Fruit fly (Drosophila melanogaster) whole organism, embryonic: Measurements from ENCODE around the gene Rad60.

Experiments
- Aef1 ChIP-seq: fragments of 200-800 bp; sonication (Bioruptor generic); IDR thresholded peaks from 3 replicates; pipeline ENCODE4 v1.3.6; 2022; ENCODE audit warnings: missing biosample characterization, missing genetic modification characterization
- CG10267 ChIP-seq: fragments of 200-800 bp; sonication (Bioruptor generic); optimal IDR thresholded peaks from 2 replicates; lab custom pipeline; 2018; ENCODE audit warnings: missing biosample characterization, mild to moderate bottlenecking, missing genetic modification characterization, moderate library complexity
- CG10979 ChIP-seq: fragments of 200-800 bp; sonication (Bioruptor generic); optimal IDR thresholded peaks from 2 replicates; lab custom pipeline; 2018; ENCODE audit warnings: missing biosample characterization, mild to moderate bottlenecking, missing genetic modification characterization, moderate library complexity
- CG11696 ChIP-seq: fragments of 200-800 bp; sonication (Bioruptor generic); IDR thresholded peaks from 2 replicates; pipeline ENCODE4 v1.3.6; 2022; ENCODE audit warnings: missing biosample characterization, missing genetic modification characterization
- CG13424 ChIP-seq: fragments of 200-800 bp; sonication (Bioruptor generic); optimal IDR thresholded peaks from 2 replicates; lab custom pipeline; 2019; ENCODE audit warnings: missing biosample characterization, mild to moderate bottlenecking, missing genetic modification characterization, moderate library complexity
- CG1603 ChIP-seq: fragments of 200-800 bp; sonication (Bioruptor generic); optimal IDR thresholded peaks from 2 replicates; lab custom pipeline; 2019; ENCODE audit warnings: missing biosample characterization, mild to moderate bottlenecking, missing genetic modification characterization, moderate library complexity
- CG16779 ChIP-seq: fragments of 200-800 bp; sonication (Bioruptor generic); IDR thresholded peaks from 2 replicates; pipeline ENCODE4 v1.3.6; 2022; ENCODE audit warnings: missing biosample characterization, missing genetic modification characterization
- CG17568 ChIP-seq: fragments of 200-800 bp; sonication (Bioruptor generic); optimal IDR thresholded peaks from 2 replicates; lab custom pipeline; 2018; ENCODE audit warnings: missing biosample characterization, mild to moderate bottlenecking, missing genetic modification characterization, moderate library complexity
- CG3838 ChIP-seq: fragments of 200-800 bp; sonication (Bioruptor generic); optimal IDR thresholded peaks from 3 replicates; lab custom pipeline; 2016; ENCODE audit warnings: missing biosample characterization, missing genetic modification characterization
- CG4360 ChIP-seq: fragments of 200-800 bp; sonication (Bioruptor generic); IDR thresholded peaks from 2 replicates; pipeline ENCODE4 v1.3.6; 2022; ENCODE audit warnings: missing biosample characterization, missing genetic modification characterization
- CG6272 ChIP-seq: fragments of 200-800 bp; sonication (Bioruptor generic); IDR thresholded peaks from 2 replicates; pipeline ENCODE4 v1.3.6; 2022; ENCODE audit warnings: missing biosample characterization, missing genetic modification characterization
- CG8089 ChIP-seq: fragments of 200-800 bp; sonication (Bioruptor generic); optimal IDR thresholded peaks from 3 replicates; lab custom pipeline; 2016; ENCODE audit warnings: missing biosample characterization, missing genetic modification characterization
- CG9437 ChIP-seq: fragments of 200-800 bp; sonication (Bioruptor generic); optimal IDR thresholded peaks from 2 replicates; lab custom pipeline; 2018; ENCODE audit warnings: missing biosample characterization, mild to moderate bottlenecking, missing genetic modification characterization
- CHES-1-like ChIP-seq: fragments of 200-800 bp; sonication (Bioruptor generic); optimal IDR thresholded peaks from 2 replicates; lab custom pipeline; 2016; ENCODE audit warnings: missing biosample characterization, missing genetic modification characterization
- Camta ChIP-seq: fragments of 200-800 bp; sonication (Bioruptor generic); optimal IDR thresholded peaks from 2 replicates; lab custom pipeline; 2016; ENCODE audit warnings: missing biosample characterization, missing genetic modification characterization
- CoRest ChIP-seq: fragments of 200-800 bp; sonication (Bioruptor generic); optimal IDR thresholded peaks from 3 replicates; lab custom pipeline; 2018; ENCODE audit warnings: missing biosample characterization, mild to moderate bottlenecking, missing genetic modification characterization, moderate library complexity
- Dad ChIP-seq: fragments of 200-800 bp; sonication (Bioruptor generic); optimal IDR thresholded peaks from 3 replicates; lab custom pipeline; 2016; ENCODE audit warnings: missing biosample characterization, missing genetic modification characterization
- Deaf1 ChIP-seq: fragments of 200-800 bp; optimal IDR thresholded peaks from 3 replicates; lab custom pipeline; 2019; ENCODE audit warnings: missing biosample characterization, mild to moderate bottlenecking, missing genetic modification characterization, moderate library complexity
- Doc3 ChIP-seq: fragments of 200-800 bp; sonication (Bioruptor generic); IDR thresholded peaks from 3 replicates; pipeline ENCODE4 v1.3.6; 2022; ENCODE audit warnings: missing biosample characterization, missing genetic modification characterization; ENCODE audit not compliant: partially characterized antibody
- Drgx ChIP-seq: fragments of 200-800 bp; sonication (Bioruptor generic); IDR thresholded peaks from 2 replicates; pipeline ENCODE4 v1.3.6; 2022; ENCODE audit warnings: missing biosample characterization, missing genetic modification characterization
- Fer1 ChIP-seq: fragments of 200-800 bp; sonication (Bioruptor generic); optimal IDR thresholded peaks from 2 replicates; lab custom pipeline; 2017; ENCODE audit warnings: missing biosample characterization, mild to moderate bottlenecking, missing genetic modification characterization
- Fer3 ChIP-seq: fragments of 200-800 bp; sonication (Bioruptor generic); optimal IDR thresholded peaks from 2 replicates; lab custom pipeline; 2018; ENCODE audit warnings: missing biosample characterization, mild to moderate bottlenecking, missing genetic modification characterization, moderate library complexity
- HHEX ChIP-seq: fragments of 200-800 bp; sonication (Bioruptor generic); optimal IDR thresholded peaks from 3 replicates; lab custom pipeline; 2017; ENCODE audit warnings: missing biosample characterization, mild to moderate bottlenecking, missing genetic modification characterization, missing genetic modification reagents
- Hr78 ChIP-seq, 2 experiments: fragments of 200-800 bp in 1 of 2; fragments of >200 bp in 1 of 2; sonication (Bioruptor generic) in 1 of 2; optimal IDR thresholded peaks; 2 replicates each; lab custom pipeline; 2017 to 2019; ENCODE audit warnings: missing biosample characterization in 2 of 2, missing genetic modification characterization in 2 of 2, mild to moderate bottlenecking in 1 of 2, moderate library complexity in 1 of 2
- Jarid2 ChIP-seq: fragments of 200-800 bp; sonication (Bioruptor generic); optimal IDR thresholded peaks from 3 replicates; lab custom pipeline; 2017; ENCODE audit warnings: mild to moderate bottlenecking, missing biosample characterization, missing genetic modification reagents, missing genetic modification characterization
- MTF-1 ChIP-seq: fragments of 200-800 bp; sonication (Bioruptor generic); optimal IDR thresholded peaks from 2 replicates; lab custom pipeline; 2018; ENCODE audit warnings: missing biosample characterization, mild to moderate bottlenecking, missing genetic modification characterization, borderline replicate concordance
- Mes4 ChIP-seq: fragments of 200-800 bp; sonication (Bioruptor generic); optimal IDR thresholded peaks from 2 replicates; lab custom pipeline; 2016; ENCODE audit warnings: missing biosample characterization, missing genetic modification characterization
- Oli ChIP-seq: fragments of 200-800 bp; sonication (Bioruptor generic); optimal IDR thresholded peaks from 2 replicates; lab custom pipeline; 2018; ENCODE audit warnings: missing biosample characterization, mild to moderate bottlenecking, missing genetic modification characterization, moderate library complexity
- Scr ChIP-seq: fragments of 200-800 bp; sonication (Bioruptor generic); IDR thresholded peaks from 2 replicates; pipeline ENCODE4 v1.3.6; 2022; ENCODE audit warnings: missing biosample characterization, missing genetic modification characterization; ENCODE audit not compliant: partially characterized antibody
- ap ChIP-seq: fragments of 200-800 bp; sonication (Bioruptor generic); IDR thresholded peaks from 2 replicates; pipeline ENCODE4 v1.3.6; 2022; ENCODE audit warnings: missing biosample characterization, missing genetic modification characterization
- croc ChIP-seq: fragments of 200-800 bp; sonication (Bioruptor generic); conservative IDR thresholded peaks from 3 replicates; pipeline ENCODE4 v1.3.6; 2022; ENCODE audit warnings: missing biosample characterization, missing genetic modification characterization
- en ChIP-seq: fragments of 200-800 bp; sonication (Bioruptor generic); optimal IDR thresholded peaks from 2 replicates; lab custom pipeline; 2016; ENCODE audit warnings: missing biosample characterization, missing genetic modification characterization
- fd64A ChIP-seq: fragments of 200-800 bp; sonication (Bioruptor generic); optimal IDR thresholded peaks from 3 replicates; lab custom pipeline; 2018; ENCODE audit warnings: missing biosample characterization, mild to moderate bottlenecking, missing genetic modification characterization
- ftz-f1 ChIP-seq: fragments of 200-800 bp; sonication (Bioruptor generic); optimal IDR thresholded peaks from 2 replicates; lab custom pipeline; 2016; ENCODE audit warnings: missing biosample characterization, missing genetic modification characterization
- gce ChIP-seq: fragments of 200-800 bp; sonication (Bioruptor generic); IDR thresholded peaks from 3 replicates; pipeline ENCODE4 v1.3.6; 2022; ENCODE audit warnings: missing biosample characterization, missing genetic modification characterization
- grau ChIP-seq: fragments of 200-800 bp; optimal IDR thresholded peaks from 3 replicates; lab custom pipeline; 2019; ENCODE audit warnings: missing biosample characterization, mild to moderate bottlenecking, missing genetic modification characterization, moderate library complexity
- gro ChIP-seq: fragments of 200-800 bp; sonication (Bioruptor generic); optimal IDR thresholded peaks from 2 replicates; lab custom pipeline; 2016; ENCODE audit warnings: missing biosample characterization, missing genetic modification characterization
- pho ChIP-seq: fragments of 200-800 bp; sonication (Bioruptor generic); optimal IDR thresholded peaks from 2 replicates; lab custom pipeline; 2016; ENCODE audit warnings: missing biosample characterization, missing genetic modification characterization
- psq ChIP-seq: fragments of 200-800 bp; sonication (Bioruptor generic); optimal IDR thresholded peaks from 2 replicates; lab custom pipeline; 2017; ENCODE audit warnings: missing biosample characterization, missing genetic modification characterization
- pum ChIP-seq: fragments of 200-800 bp; sonication (Bioruptor generic); optimal IDR thresholded peaks from 2 replicates; lab custom pipeline; 2016; ENCODE audit warnings: missing biosample characterization, missing genetic modification characterization
- run ChIP-seq: fragments of 200-800 bp; sonication (Bioruptor generic); optimal IDR thresholded peaks from 3 replicates; lab custom pipeline; 2018; ENCODE audit warnings: missing biosample characterization, mild to moderate bottlenecking, missing genetic modification characterization
- scrt ChIP-seq: fragments of 200-800 bp; sonication (Bioruptor generic); optimal IDR thresholded peaks from 2 replicates; lab custom pipeline; 2018; ENCODE audit warnings: missing biosample characterization, mild to moderate bottlenecking, missing genetic modification characterization, moderate library complexity
- sd ChIP-seq: fragments of 200-800 bp; sonication (Bioruptor generic); optimal IDR thresholded peaks from 3 replicates; lab custom pipeline; 2018; ENCODE audit warnings: missing biosample characterization, mild to moderate bottlenecking, missing genetic modification characterization, moderate library complexity
- slbo ChIP-seq: fragments of 200-800 bp; sonication (Bioruptor generic); IDR thresholded peaks from 2 replicates; pipeline ENCODE4 v1.3.6; 2022; ENCODE audit warnings: missing biosample characterization, missing genetic modification characterization
- slou ChIP-seq: fragments of 200-800 bp; sonication (Bioruptor generic); optimal IDR thresholded peaks from 3 replicates; lab custom pipeline; 2016; ENCODE audit warnings: missing biosample characterization, missing genetic modification characterization
- tll ChIP-seq, 2 experiments: fragments of 200-800 bp in 1 of 2; fragments of >200 bp in 1 of 2; sonication (Bioruptor generic) in 1 of 2; optimal IDR thresholded peaks; 2 replicates each; lab custom pipeline; 2017 to 2019; ENCODE audit warnings: missing biosample characterization in 2 of 2, missing genetic modification characterization in 2 of 2, mild to moderate bottlenecking in 1 of 2, moderate library complexity in 1 of 2
- tna ChIP-seq: fragments of 200-800 bp; sonication (Bioruptor generic); IDR thresholded peaks from 2 replicates; pipeline ENCODE4 v1.3.6; 2022; ENCODE audit warnings: missing biosample characterization, missing genetic modification characterization; ENCODE audit not compliant: partially characterized antibody
- ttk ChIP-seq: fragments of 200-800 bp; sonication (Bioruptor generic); IDR thresholded peaks from 2 replicates; pipeline ENCODE4 v2.1.2; 2022; ENCODE audit warnings: missing biosample characterization, missing genetic modification characterization
- twi ChIP-seq: fragments of 200-800 bp; optimal IDR thresholded peaks from 2 replicates; lab custom pipeline; 2019; ENCODE audit warnings: missing biosample characterization, mild to moderate bottlenecking, missing genetic modification characterization, moderate library complexity
- unpg ChIP-seq: fragments of 200-800 bp; sonication (Bioruptor generic); optimal IDR thresholded peaks from 3 replicates; lab custom pipeline; 2018; ENCODE audit warnings: missing biosample characterization, mild to moderate bottlenecking, missing genetic modification characterization, moderate library complexity
- zfh2 ChIP-seq: fragments of 200-800 bp; sonication (Bioruptor generic); optimal IDR thresholded peaks from 2 replicates; lab custom pipeline; 2016; ENCODE audit warnings: missing biosample characterization, missing genetic modification characterization

Rad60 gene

DNA sequence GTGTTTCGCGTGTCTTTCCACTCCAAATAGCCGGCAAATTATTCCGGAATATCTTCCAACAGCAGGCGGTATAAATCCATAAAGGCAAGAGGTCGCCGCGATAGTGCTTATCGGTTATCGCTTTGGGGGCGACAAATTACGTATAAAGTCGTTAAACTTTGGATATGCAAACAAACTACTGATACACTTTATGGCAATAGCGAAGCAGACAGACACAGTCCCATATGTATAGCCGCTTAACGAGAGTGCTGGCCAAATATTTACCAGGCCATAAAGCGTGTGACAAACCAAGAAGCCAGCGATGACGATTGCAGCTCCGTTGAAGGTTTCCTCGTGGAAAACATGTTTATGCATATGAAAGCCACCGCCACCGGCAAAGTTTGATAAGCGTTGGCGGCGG is 33.0 kb upstream of the Rad60 start (continued):
- no peak for TF ChIP-seq Doc3 (GFP tag; lab: Robert Waterston, UW)
- no peak for TF ChIP-seq CG4360 (GFP tag; lab: Robert Waterston, UW)
- no peak for TF ChIP-seq ttk (GFP tag; lab: Robert Waterston, UW)
- TF ChIP-seq MTF-1 (GFP tag; lab: Kevin White, UChicago): peak; percentile 66
- no peak for TF ChIP-seq CG11696
- no peak for TF ChIP-seq CG1603 (tag; lab: Kevin White, UChicago)
- no peak for TF ChIP-seq twi (tag; lab: Kevin White, UChicago)
- no peak for TF ChIP-seq slbo
- TF ChIP-seq unpg (GFP tag; lab: Kevin White, UChicago): peak; percentile 41
- no peak for TF ChIP-seq croc (GFP tag; lab: Robert Waterston, UW)
- TF ChIP-seq scrt (GFP tag; lab: Kevin White, UChicago): peak; percentile 56
- peak; percentile 4 for TF ChIP-seq gro (GFP tag; lab: Kevin White, UChicago)
- TF ChIP-seq Jarid2 (GFP tag; lab: Kevin White, UChicago): peak; percentile 25
- no peak for TF ChIP-seq tll (GFP tag; optimal IDR thresholded peaks at IDR 0.05; lab: Kevin White, UChicago)
- TF ChIP-seq ftz-f1 (GFP tag; lab: Kevin White, UChicago): no peak
- TF ChIP-seq sd: no peak
- no peak for TF ChIP-seq pum (GFP tag; lab: Kevin White, UChicago)
- TF ChIP-seq Dad (GFP tag; lab: Kevin White, UChicago): no peak
- no peak for TF ChIP-seq Camta
- TF ChIP-seq CG9437 (GFP tag; lab: Kevin White, UChicago): no peak
- no peak for TF ChIP-seq grau (tag; lab: Kevin White, UChicago)
- TF ChIP-seq Fer3 (tag; lab: Kevin White, UChicago): peak; percentile 22
- TF ChIP-seq HHEX (GFP tag; lab: Kevin White, UChicago): peak; percentile 47
- no peak for TF ChIP-seq CG17568
- TF ChIP-seq psq: no peak
- TF ChIP-seq ap (GFP tag; lab: Robert Waterston, UW): no peak
- 0 out of 3 replicates have a peak, but pooled peaks have one; percentile 37 for TF ChIP-seq gce (GFP tag; lab: Robert Waterston, UW)
- TF ChIP-seq pho (GFP tag; lab: Kevin White, UChicago): no peak
- TF ChIP-seq zfh2 (GFP tag; lab: Kevin White, UChicago): no peak
- TF ChIP-seq CoRest (tag; lab: Kevin White, UChicago): no peak
- no peak for TF ChIP-seq Mes4 (GFP tag; lab: Kevin White, UChicago)
- no peak for TF ChIP-seq Scr (GFP tag; lab: Robert Waterston, UW)
- no peak for TF ChIP-seq Deaf1 (tag; lab: Kevin White, UChicago)
- TF ChIP-seq CG13424 (tag; lab: Kevin White, UChicago): peak; percentile 38
- TF ChIP-seq CG10979: no peak
- TF ChIP-seq CG8089: no peak
- no peak for TF ChIP-seq tna (GFP tag; lab: Robert Waterston, UW)
- TF ChIP-seq Hr78 (GFP tag; optimal IDR thresholded peaks at IDR 0.05; lab: Kevin White, UChicago): no peak
- no peak for TF ChIP-seq CG6272 (GFP tag; lab: Robert Waterston, UW)
- peak; percentile 10 for TF ChIP-seq fd64A (GFP tag; lab: Kevin White, UChicago)
- TF ChIP-seq CG3838 (GFP tag; lab: Kevin White, UChicago): no peak
- TF ChIP-seq CG16779 (GFP tag; lab: Robert Waterston, UW): no peak
- TF ChIP-seq CHES-1-like (GFP tag; lab: Kevin White, UChicago): no peak
- TF ChIP-seq Aef1 (GFP tag; lab: Robert Waterston, UW): no peak
- no peak for TF ChIP-seq slou (GFP tag; lab: Kevin White, UChicago)
- TF ChIP-seq run: no peak
- TF ChIP-seq CG10267 (tag; lab: Kevin White, UChicago): no peak
- TF ChIP-seq Drgx (GFP tag; lab: Robert Waterston, UW): no peak
- peak; percentile 74 for TF ChIP-seq Fer1 (GFP tag; lab: Kevin White, UChicago)
- no peak for TF ChIP-seq Oli (tag; lab: Kevin White, UChicago)
- no peak for TF ChIP-seq en (GFP tag; lab: Kevin White, UChicago)
